Fruit fly (Drosophila melanogaster): ENCODE measurements around the gene CG42681.
"Not testable (repeated sequence)": the region's sequence is repeated elsewhere in the genome, so short reads cannot be mapped to it uniquely, and the experiment has no call there.

- not testable (repeated sequence) for TF ChIP-seq fru, br, Sp1, psq (GFP tag; optimal IDR thresholded peaks at IDR 0.05)
These were observed 8.7 kb upstream of the CG42681 start, which contains the start of gene CG31835 for dm6 chr2L:14735543-14735942.
